Worm (Caenorhabditis elegans) whole organism, early embryonic: ENCODE results near the gene dhs-14.

Experiments
- B0310.2 ChIP-seq: sonication (generic microtip); optimal IDR thresholded peaks from 2 replicates; lab custom pipeline; 2016; ENCODE audit warnings: mild to moderate bottlenecking, missing genetic modification characterization, missing compliant biosample characterization
- F13C5.2 ChIP-seq: sonication (generic microtip); optimal IDR thresholded peaks from 2 replicates; lab custom pipeline; 2017; ENCODE audit warnings: mild to moderate bottlenecking, missing genetic modification characterization, inconsistent platforms, missing compliant biosample characterization
- aly-1 ChIP-seq: sonication (generic microtip); optimal IDR thresholded peaks from 2 replicates; lab custom pipeline; 2016; ENCODE audit warnings: missing genetic modification characterization, missing compliant biosample characterization
- ama-1 ChIP-seq: fragments of 150-350 bp; optimal IDR thresholded peaks from 2 replicates; lab custom pipeline; 2014
- ceh-13 ChIP-seq: fragments of 200-800 bp; sonication (Bioruptor generic); optimal IDR thresholded peaks from 2 replicates; lab custom pipeline; 2018; ENCODE audit warnings: mild to moderate bottlenecking, missing genetic modification characterization, missing compliant biosample characterization
- ceh-36 ChIP-seq: sonication (generic microtip); optimal IDR thresholded peaks from 2 replicates; lab custom pipeline; 2016; ENCODE audit warnings: missing genetic modification characterization, inconsistent platforms, missing compliant biosample characterization
- ets-7 ChIP-seq: sonication (generic microtip); optimal IDR thresholded peaks from 2 replicates; lab custom pipeline; 2016; ENCODE audit warnings: missing genotype, missing genetic modification characterization, missing compliant biosample characterization
- flt-1 ChIP-seq: fragments of 200-800 bp; sonication (Bioruptor generic); IDR thresholded peaks from 2 replicates; pipeline ENCODE4 v1.3.6; 2022; ENCODE audit warnings: missing genetic modification characterization, missing compliant biosample characterization
- hmbx-1 ChIP-seq: sonication (generic microtip); optimal IDR thresholded peaks from 2 replicates; lab custom pipeline; 2016; ENCODE audit warnings: mild to moderate bottlenecking, missing genetic modification characterization, missing compliant biosample characterization
- hmg-4 ChIP-seq: fragments of 200-800 bp; sonication (Bioruptor generic); optimal IDR thresholded peaks from 2 replicates; lab custom pipeline; 2018; ENCODE audit warnings: mild to moderate bottlenecking, missing genetic modification characterization, missing compliant biosample characterization
- hnd-1 ChIP-seq: sonication (generic microtip); optimal IDR thresholded peaks from 2 replicates; lab custom pipeline; 2016; ENCODE audit warnings: missing genetic modification characterization, missing compliant biosample characterization
- pes-1 ChIP-seq: fragments of 200-800 bp; sonication (Bioruptor generic); IDR thresholded peaks from 2 replicates; pipeline ENCODE4 v1.3.6; 2022; ENCODE audit warnings: missing genetic modification reagents, missing genetic modification characterization, missing compliant biosample characterization
- scrt-1 ChIP-seq: fragments of 200-800 bp; sonication (Bioruptor generic); IDR thresholded peaks from 2 replicates; pipeline ENCODE4 v1.3.6; 2022; ENCODE audit warnings: missing genetic modification characterization, missing compliant biosample characterization
- sea-1 ChIP-seq: fragments of 200-800 bp; sonication (Bioruptor generic); conservative IDR thresholded peaks from 2 replicates; pipeline ENCODE4 v1.3.6; 2022; ENCODE audit warnings: missing genetic modification characterization, missing compliant biosample characterization
- tbx-11 ChIP-seq: fragments of 200-800 bp; sonication (Bioruptor generic); IDR thresholded peaks from 2 replicates; pipeline ENCODE4 v1.3.6; 2022; ENCODE audit warnings: missing genetic modification characterization, missing compliant biosample characterization
- tbx-37 ChIP-seq: fragments of 200-800 bp; sonication (Bioruptor generic); conservative IDR thresholded peaks from 2 replicates; pipeline ENCODE4 v1.3.6; 2022; ENCODE audit warnings: missing genetic modification reagents, missing genetic modification characterization, missing compliant biosample characterization
- tra-4 ChIP-seq: sonication (generic microtip); optimal IDR thresholded peaks from 2 replicates; lab custom pipeline; 2017; ENCODE audit warnings: missing genetic modification characterization, missing compliant biosample characterization

The dhs-14 gene

ce11 chrV:2765052-2765451 lies at the start of gene dhs-14:
Gene dhs-14, minus strand, starts transcription at chrV:2765200.
- no peak for TF ChIP-seq ceh-36 (tag; lab: Kevin White, UChicago)

ce11 chrV:2813856-2814255 lies 48.9 kb upstream of the dhs-14 start, which contains the start of gene F54E2.9:
Gene F54E2.9, minus strand, starts transcription at chrV:2813987.
- TF ChIP-seq ceh-36 (tag; lab: Kevin White, UChicago) = no peak
- no peak for TF ChIP-seq hmg-4
- TF ChIP-seq ets-7 (tag; lab: Kevin White, UChicago) = no peak
- no peak for TF ChIP-seq hmbx-1 (tag; lab: Kevin White, UChicago)
- TF ChIP-seq tbx-11 (GFP tag; lab: Robert Waterston, UW) = no peak
- no peak for TF ChIP-seq sea-1 (GFP tag; lab: Robert Waterston, UW)
- TF ChIP-seq flt-1 = no peak
- no peak for TF ChIP-seq pes-1 (GFP tag; lab: Robert Waterston, UW)
- TF ChIP-seq hnd-1 (tag; lab: Kevin White, UChicago) = no peak
- no peak for TF ChIP-seq tbx-37 (GFP tag; lab: Robert Waterston, UW)
- TF ChIP-seq scrt-1 = no peak
- TF ChIP-seq ama-1 (lab: Kevin White, UChicago) = no peak
- no peak for TF ChIP-seq B0310.2 (tag; lab: Kevin White, UChicago)
- TF ChIP-seq ceh-13 (GFP tag; lab: Kevin White, UChicago) = no peak
- TF ChIP-seq F13C5.2 = no peak
- no peak for TF ChIP-seq tra-4
- no peak for TF ChIP-seq aly-1

DNA sequence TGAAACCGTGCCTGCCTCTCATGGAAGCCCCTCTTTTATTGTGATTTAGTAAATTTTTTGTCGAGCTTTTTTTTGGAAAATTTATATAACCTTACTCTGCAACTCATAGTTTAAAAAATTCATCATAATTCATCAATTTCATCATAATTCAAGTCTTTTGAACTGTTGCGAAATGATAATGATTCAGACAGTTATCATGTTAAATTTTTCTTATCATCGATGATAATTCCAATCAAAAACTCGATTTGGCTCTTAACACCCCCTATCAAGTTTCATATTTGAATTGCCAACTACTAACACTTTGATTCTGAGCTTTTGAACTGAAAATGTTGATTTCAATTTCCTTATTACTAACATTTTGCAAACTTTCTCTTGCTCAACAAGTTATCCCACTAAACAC lies 45.2 kb upstream of the dhs-14 start, which contains the start of gene F54E2.1:
Gene F54E2.1, plus strand, starts transcription at position 235 of the 400 bp plus-strand sequence.
- TF ChIP-seq sea-1 (GFP tag; lab: Robert Waterston, UW) = no peak
- TF ChIP-seq hmg-4 = no peak
- no peak for TF ChIP-seq tbx-37 (GFP tag; lab: Robert Waterston, UW)
- TF ChIP-seq tbx-11 (GFP tag; lab: Robert Waterston, UW) = no peak
- TF ChIP-seq flt-1 = no peak
- TF ChIP-seq F13C5.2 = no peak
- TF ChIP-seq ceh-13 (GFP tag; lab: Kevin White, UChicago) = no peak
- no peak for TF ChIP-seq hmbx-1 (tag; lab: Kevin White, UChicago)
- TF ChIP-seq B0310.2 (tag; lab: Kevin White, UChicago) = no peak
- TF ChIP-seq ama-1 (lab: Kevin White, UChicago) = no peak
- TF ChIP-seq aly-1 = no peak
- no peak for TF ChIP-seq ets-7 (tag; lab: Kevin White, UChicago)
- no peak for TF ChIP-seq scrt-1
- no peak for TF ChIP-seq tra-4
- TF ChIP-seq ceh-36 (tag; lab: Kevin White, UChicago) = no peak

- TF ChIP-seq tbx-11 (GFP tag; lab: Robert Waterston, UW) (no peak; the same call in 1 of the 2 replicates), hmbx-1 (tag; lab: Kevin White, UChicago) (no peak), flt-1 (no peak), ama-1 (lab: Kevin White, UChicago) (no peak), tra-4 (no peak), pes-1 (GFP tag; lab: Robert Waterston, UW) (no peak), sea-1 (GFP tag; lab: Robert Waterston, UW) (no peak), aly-1 (no peak), ets-7 (tag; lab: Kevin White, UChicago) (no peak), scrt-1 (no peak), F13C5.2 (no peak), hmg-4 (no peak), B0310.2 (tag; lab: Kevin White, UChicago) (no peak)
Measured at ce11 chrV:2809443-2809842, 44.4 kb upstream of the dhs-14 start.

DNA sequence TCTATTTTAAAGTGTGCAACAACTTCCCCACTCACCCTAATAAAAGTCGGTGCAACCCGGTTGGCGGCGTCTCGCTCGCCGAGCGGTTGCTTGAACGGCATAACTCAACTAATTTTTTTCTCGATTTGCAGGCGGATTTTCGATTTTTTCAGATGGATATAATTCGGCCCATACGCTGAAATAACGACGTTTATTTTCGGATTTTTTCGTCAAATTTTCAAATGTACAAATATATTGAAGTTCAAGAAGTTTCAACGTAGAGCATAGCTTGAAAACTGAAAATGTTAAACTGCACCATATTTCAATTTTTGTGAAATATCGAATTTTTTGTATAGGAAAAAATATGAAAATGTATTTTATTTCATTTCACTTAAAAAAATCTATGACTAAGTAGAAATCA lies 42.8 kb upstream of the dhs-14 start, which contains the start of gene ketn-1:
Gene ketn-1, minus strand, starts transcription at position 101 of the 400 bp plus-strand sequence.
- no peak for TF ChIP-seq B0310.2 (tag; lab: Kevin White, UChicago)
- no peak for TF ChIP-seq F13C5.2
- no peak for TF ChIP-seq sea-1 (GFP tag; lab: Robert Waterston, UW)
- TF ChIP-seq hnd-1 (tag; lab: Kevin White, UChicago) = no peak
- TF ChIP-seq flt-1 = no peak
- no peak for TF ChIP-seq pes-1 (GFP tag; lab: Robert Waterston, UW)
- TF ChIP-seq ama-1 (lab: Kevin White, UChicago) = no peak

ce11 chrV:2803258-2803657 lies 38.3 kb upstream of the dhs-14 start:
- no peak for TF ChIP-seq ama-1 (lab: Kevin White, UChicago)

DNA sequence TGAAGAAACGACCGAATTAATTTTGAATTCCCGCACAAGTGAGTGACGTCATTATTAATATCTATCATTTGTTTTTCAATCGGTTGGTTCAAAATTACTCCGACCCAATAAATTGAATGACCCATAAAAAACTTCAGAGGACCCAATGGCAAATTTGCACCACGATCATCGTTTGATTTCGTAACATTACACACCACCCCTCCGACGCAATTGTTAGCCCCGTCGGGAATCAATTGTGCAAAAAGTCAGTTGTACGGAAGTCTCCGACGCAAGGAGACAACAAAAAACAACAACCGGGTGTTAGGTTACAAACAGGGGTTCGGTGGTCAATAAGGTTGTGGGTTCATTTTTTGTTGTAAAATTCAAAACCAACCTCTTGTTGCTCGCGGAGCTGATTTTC lies 37.0 kb upstream of the dhs-14 start:
- TF ChIP-seq ceh-36 (tag; lab: Kevin White, UChicago) (no peak), hmg-4 (no peak), aly-1 (no peak), ama-1 (lab: Kevin White, UChicago) (no peak), flt-1 (no peak), tra-4 (no peak), scrt-1 (no peak), B0310.2 (tag; lab: Kevin White, UChicago) (no peak), hnd-1 (tag; lab: Kevin White, UChicago) (no peak), tbx-37 (GFP tag; lab: Robert Waterston, UW) (no peak), tbx-11 (GFP tag; lab: Robert Waterston, UW) (no peak), pes-1 (GFP tag; lab: Robert Waterston, UW) (no peak), hmbx-1 (tag; lab: Kevin White, UChicago) (no peak), F13C5.2 (no peak), ceh-13 (GFP tag; lab: Kevin White, UChicago) (no peak), sea-1 (GFP tag; lab: Robert Waterston, UW) (no peak), ets-7 (tag; lab: Kevin White, UChicago) (no peak)

- no peak for TF ChIP-seq scrt-1
- no peak for TF ChIP-seq ama-1 (lab: Kevin White, UChicago)
- TF ChIP-seq ceh-36 (tag; lab: Kevin White, UChicago) = no peak
- TF ChIP-seq flt-1 = no peak
- no peak for TF ChIP-seq F13C5.2
Measured at ce11 chrV:2800676-2801075, 35.7 kb upstream of the dhs-14 start.
